Fruit fly (Drosophila melanogaster) whole organism, adult: ENCODE data around the gene CG31248.

Experiments
- CG14711 ChIP-seq: fragments of 200-800 bp; sonication (Bioruptor generic); optimal IDR thresholded peaks from 2 replicates; lab custom pipeline; 2018; ENCODE audit warnings: missing biosample characterization, mild to moderate bottlenecking, missing genetic modification characterization, moderate library complexity
- CG1620 ChIP-seq: fragments of 200-800 bp; sonication (Bioruptor generic); optimal IDR thresholded peaks from 2 replicates; lab custom pipeline; 2016; ENCODE audit warnings: missing biosample characterization, missing genetic modification characterization
- Crg-1 ChIP-seq: fragments of 200-800 bp; sonication (Bioruptor generic); optimal IDR thresholded peaks from 2 replicates; lab custom pipeline; 2016; ENCODE audit warnings: missing biosample characterization, missing genetic modification characterization
- kay ChIP-seq: fragments of 200-800 bp; sonication (Bioruptor generic); peaks from one replicate; lab custom pipeline; 2016; ENCODE audit warnings: missing biosample characterization, missing genetic modification characterization, borderline replicate concordance
- ovo ChIP-seq: fragments of 200-800 bp; sonication (Bioruptor generic); optimal IDR thresholded peaks from 2 replicates; lab custom pipeline; 2016; ENCODE audit warnings: missing biosample characterization, missing genetic modification characterization
- tj ChIP-seq: fragments of 200-800 bp; sonication (Bioruptor generic); optimal IDR thresholded peaks from 3 replicates; lab custom pipeline; 2017; ENCODE audit warnings: missing biosample characterization, mild to moderate bottlenecking, missing genetic modification characterization, moderate library complexity
- toe ChIP-seq: fragments of 200-800 bp; sonication (Bioruptor generic); optimal IDR thresholded peaks from 2 replicates; lab custom pipeline; 2016; ENCODE audit warnings: missing biosample characterization, missing genetic modification characterization

dm6 chr3R:7116511-7116910 is 12.6 kb upstream of the CG31248 start:
- TF ChIP-seq kay (GFP tag; lab: Kevin White, UChicago) (no peak), CG14711 (tag; lab: Kevin White, UChicago) (no peak), tj (GFP tag; lab: Kevin White, UChicago) (no peak), Crg-1 (no peak), ovo (no peak), CG1620 (GFP tag; lab: Kevin White, UChicago) (no peak), toe (GFP tag; lab: Kevin White, UChicago) (no peak)
